Fruit fly (Drosophila melanogaster) Kc167 (cell line): Measurements from ENCODE around the gene spri.

ENCODE experiments used
- Myc ChIP-seq: fragments of >200 bp; optimal IDR thresholded peaks from 2 replicates; lab custom pipeline; 2017; ENCODE audit warnings: missing external identifiers
- Sin3A ChIP-seq: fragments of >200 bp; optimal IDR thresholded peaks from 2 replicates; lab custom pipeline; 2018; ENCODE audit warnings: missing external identifiers
- h ChIP-seq: fragments of >200 bp; optimal IDR thresholded peaks from 3 replicates; lab custom pipeline; 2018; ENCODE audit warnings: missing external identifiers
- insv ChIP-seq: fragments of >200 bp; optimal IDR thresholded peaks from 3 replicates; lab custom pipeline; 2018; ENCODE audit warnings: missing external identifiers
- psq ChIP-seq: fragments of >200 bp; optimal IDR thresholded peaks from 2 replicates; lab custom pipeline; 2017; ENCODE audit warnings: missing external identifiers
- ttk ChIP-seq: sonication (Bioruptor generic); optimal IDR thresholded peaks from 2 replicates; lab custom pipeline; 2017; ENCODE audit warnings: missing external identifiers

Gene spri

DNA sequence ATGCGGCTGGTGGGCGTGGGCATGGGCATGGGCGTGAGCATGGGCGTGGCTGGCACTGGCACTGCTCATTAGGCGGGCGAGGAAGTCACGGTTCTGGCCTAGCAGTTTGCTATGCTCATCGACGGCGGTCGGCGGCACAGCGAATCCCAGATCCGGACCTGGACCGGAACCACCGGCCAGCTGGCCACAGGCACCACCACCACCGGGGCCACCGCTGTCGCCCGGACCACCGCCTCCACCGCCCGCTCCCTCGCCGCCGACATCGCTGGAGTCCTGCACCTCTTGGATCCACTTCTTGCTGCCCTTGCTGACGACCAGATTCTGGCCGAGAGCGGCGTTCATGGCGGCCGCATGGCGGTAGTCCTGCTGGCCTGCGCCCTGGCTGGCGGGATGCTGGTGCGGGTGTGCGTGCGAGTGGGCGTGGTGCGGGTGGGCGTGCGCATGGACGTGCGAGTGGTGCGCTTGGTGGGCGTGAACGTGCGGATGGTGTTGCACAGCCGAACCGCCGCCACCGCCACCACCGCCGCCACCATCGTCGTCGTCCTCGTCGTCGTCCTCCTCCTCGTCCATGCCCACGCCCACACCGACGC lies 21.8 kb upstream of the spri start:
- no peak for TF ChIP-seq ttk (lab: Kevin White, UChicago)
- no peak for TF ChIP-seq Myc (lab: Kevin White, UChicago)
- TF ChIP-seq h (lab: Kevin White, UChicago), result no peak
- TF ChIP-seq Sin3A (lab: Kevin White, UChicago), result no peak
- no peak for TF ChIP-seq psq (lab: Kevin White, UChicago)
- TF ChIP-seq insv (lab: Kevin White, UChicago), result no peak

DNA sequence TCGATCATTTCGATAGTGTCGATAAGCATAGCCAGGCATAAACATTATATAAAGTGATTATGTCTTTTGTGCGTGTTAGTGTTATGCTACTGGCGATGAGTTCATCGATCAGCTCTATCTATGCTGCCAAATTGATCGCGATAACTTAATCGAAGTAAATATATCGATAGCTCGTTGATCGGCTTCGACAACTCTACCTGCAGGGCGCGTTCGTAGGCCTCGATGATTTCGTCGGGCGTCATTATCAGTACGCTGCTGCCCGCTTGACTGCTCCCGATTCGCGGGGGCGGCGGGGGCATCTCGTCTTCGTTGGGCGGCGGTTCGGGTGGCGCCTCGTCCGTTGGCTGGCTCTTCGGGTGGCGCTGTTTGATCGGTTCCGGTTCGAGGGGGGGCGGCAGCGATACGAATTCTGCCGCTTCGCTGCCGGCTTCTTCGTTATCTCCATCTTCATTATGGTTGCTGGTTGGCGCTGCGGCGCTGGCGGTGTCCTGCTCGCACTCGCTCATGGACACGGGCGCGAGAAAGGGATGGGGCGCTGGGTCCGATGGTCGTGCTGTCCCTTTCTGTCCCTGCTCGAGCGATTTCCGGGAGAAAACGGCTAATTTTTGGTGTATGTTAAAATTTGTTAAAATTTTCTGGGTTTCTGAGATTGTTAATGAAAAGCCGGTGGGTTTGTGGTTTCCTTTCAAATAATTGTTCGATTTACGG lies 17.0 kb upstream of the spri start, which contains the start of gene CG1628:
Gene CG1628 (minus strand): TSS at position 658 of the 708 bp plus-strand sequence.
- TF ChIP-seq h (lab: Kevin White, UChicago) (no peak), psq (lab: Kevin White, UChicago) (peak; percentile 28)

DNA sequence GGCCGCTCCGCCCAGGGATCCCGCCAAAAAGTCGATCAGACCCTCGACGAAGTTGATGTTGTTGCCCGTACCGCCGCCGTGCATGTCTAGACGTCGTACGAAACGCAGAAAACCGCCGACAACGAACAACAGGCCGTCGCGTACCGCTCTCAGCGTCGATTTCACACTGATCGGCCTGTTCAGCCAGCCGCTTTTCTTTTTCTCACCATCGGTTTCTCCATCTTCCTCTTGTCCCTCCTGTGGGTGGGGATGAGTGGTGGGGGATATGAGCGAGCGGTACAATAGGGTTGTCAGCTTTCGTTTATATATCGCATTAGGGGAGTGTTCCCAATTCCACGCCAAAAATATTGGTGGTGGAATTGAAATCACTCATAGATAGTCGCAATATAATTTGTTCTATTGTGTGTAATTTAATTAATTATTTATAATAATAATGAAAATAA lies 16.3 kb upstream of the spri start:
- TF ChIP-seq Myc (lab: Kevin White, UChicago), result no peak
- no peak for TF ChIP-seq Sin3A (lab: Kevin White, UChicago)
- TF ChIP-seq insv (lab: Kevin White, UChicago), result no peak
- no peak for TF ChIP-seq h (lab: Kevin White, UChicago)
- no peak for TF ChIP-seq psq (lab: Kevin White, UChicago)
- no peak for TF ChIP-seq ttk (lab: Kevin White, UChicago)

DNA sequence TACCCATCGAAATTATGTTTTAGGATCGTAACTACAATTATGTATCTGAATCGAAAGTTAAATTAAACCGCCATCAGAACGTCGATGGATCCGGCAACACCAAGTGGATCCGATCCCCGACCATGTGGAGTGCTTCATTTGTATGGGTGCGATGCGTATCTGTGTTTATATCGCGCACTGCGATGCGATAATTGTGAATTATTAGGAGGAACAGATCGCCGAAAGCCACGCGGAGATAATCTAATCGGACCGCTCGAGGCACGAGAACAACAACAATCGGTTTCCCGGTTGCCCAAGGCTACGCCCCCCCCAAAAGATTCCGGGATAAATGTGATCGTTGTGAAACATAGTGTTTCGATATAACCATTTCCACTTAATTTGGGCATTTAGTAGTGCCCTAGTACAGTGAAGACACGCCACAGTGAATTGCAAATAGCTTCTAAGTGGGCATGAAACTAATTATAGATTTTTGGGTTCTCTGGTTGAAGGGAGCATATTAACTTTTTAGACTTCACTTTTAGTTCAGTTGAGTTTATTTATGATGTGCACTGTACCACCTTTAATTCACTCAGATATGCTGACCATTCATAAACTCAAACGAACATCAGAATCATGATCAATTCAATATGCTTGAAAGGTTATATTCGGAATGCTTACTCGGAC lies 15.2 kb upstream of the spri start:
- no peak for TF ChIP-seq Sin3A (lab: Kevin White, UChicago)
- TF ChIP-seq psq (lab: Kevin White, UChicago), result no peak
- TF ChIP-seq h (lab: Kevin White, UChicago), result no peak
- TF ChIP-seq ttk (lab: Kevin White, UChicago), result no peak
- no peak for TF ChIP-seq insv (lab: Kevin White, UChicago)
- no peak for TF ChIP-seq Myc (lab: Kevin White, UChicago)

- TF ChIP-seq Myc (lab: Kevin White, UChicago) (no peak), h (lab: Kevin White, UChicago) (no peak), psq (lab: Kevin White, UChicago) (no peak), insv (lab: Kevin White, UChicago) (no peak), ttk (lab: Kevin White, UChicago) (no peak), Sin3A (lab: Kevin White, UChicago) (no peak)
Observed at dm6 chrX:10599318-10599717, 14.1 kb upstream of the spri start.

DNA sequence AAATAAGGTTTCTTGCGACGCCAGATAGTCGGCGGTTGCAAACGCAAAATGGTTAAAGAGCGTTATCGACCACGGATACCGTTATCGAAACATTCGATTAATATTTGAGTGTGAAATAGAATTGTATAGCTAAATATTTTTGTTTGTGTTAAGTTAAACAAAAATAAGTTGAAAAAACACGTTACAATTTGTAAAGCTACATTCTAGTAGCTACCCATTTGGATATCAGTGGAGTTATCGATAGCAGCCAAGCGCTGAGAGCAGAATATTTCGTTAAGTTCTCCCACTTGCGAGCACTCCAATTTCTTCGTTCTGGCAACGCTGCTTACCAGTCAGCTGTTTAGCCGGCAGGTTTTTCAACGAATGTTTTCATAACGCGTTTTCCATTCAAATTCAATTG lies 10.6 kb upstream of the spri start, which contains the start of the genes Hmr and CG2124:
Gene Hmr (minus strand): TSS at position 43 of the 400 bp plus-strand sequence.
Gene CG2124 (plus strand): TSS at position 310 of the 400 bp plus-strand sequence.
- TF ChIP-seq psq (lab: Kevin White, UChicago), result no peak
- TF ChIP-seq Sin3A (lab: Kevin White, UChicago), result no peak
- TF ChIP-seq ttk (lab: Kevin White, UChicago), result no peak
- no peak for TF ChIP-seq Myc (lab: Kevin White, UChicago)
- TF ChIP-seq h (lab: Kevin White, UChicago), result no peak
- no peak for TF ChIP-seq insv (lab: Kevin White, UChicago)

dm6 chrX:10588789-10589188 lies 3.6 kb upstream of the spri start, which contains the start of gene Rab9D:
TSS of gene Rab9D (plus strand) at chrX:10589089.
- TF ChIP-seq Myc (lab: Kevin White, UChicago) (no peak), psq (lab: Kevin White, UChicago) (no peak), insv (lab: Kevin White, UChicago) (no peak)

dm6 chrX:10587445-10587844 lies 2.2 kb upstream of the spri start:
- TF ChIP-seq Myc (lab: Kevin White, UChicago), result no peak
- TF ChIP-seq psq (lab: Kevin White, UChicago), result no peak
- no peak for TF ChIP-seq insv (lab: Kevin White, UChicago)
- no peak for TF ChIP-seq h (lab: Kevin White, UChicago)
- no peak for TF ChIP-seq Sin3A (lab: Kevin White, UChicago)
- no peak for TF ChIP-seq ttk (lab: Kevin White, UChicago)

dm6 chrX:10586173-10586572 lies 951 bp upstream of the spri start:
- TF ChIP-seq psq (lab: Kevin White, UChicago), result no peak
- TF ChIP-seq Sin3A (lab: Kevin White, UChicago), result no peak
- TF ChIP-seq h (lab: Kevin White, UChicago), result no peak
- TF ChIP-seq Myc (lab: Kevin White, UChicago), result no peak
- no peak for TF ChIP-seq ttk (lab: Kevin White, UChicago)
- TF ChIP-seq insv (lab: Kevin White, UChicago), result no peak

dm6 chrX:10584461-10584860 lies 761 bp downstream of the spri start:
- TF ChIP-seq insv (lab: Kevin White, UChicago) (no peak), Sin3A (lab: Kevin White, UChicago) (no peak), ttk (lab: Kevin White, UChicago) (no peak), h (lab: Kevin White, UChicago) (no peak), Myc (lab: Kevin White, UChicago) (no peak)

DNA sequence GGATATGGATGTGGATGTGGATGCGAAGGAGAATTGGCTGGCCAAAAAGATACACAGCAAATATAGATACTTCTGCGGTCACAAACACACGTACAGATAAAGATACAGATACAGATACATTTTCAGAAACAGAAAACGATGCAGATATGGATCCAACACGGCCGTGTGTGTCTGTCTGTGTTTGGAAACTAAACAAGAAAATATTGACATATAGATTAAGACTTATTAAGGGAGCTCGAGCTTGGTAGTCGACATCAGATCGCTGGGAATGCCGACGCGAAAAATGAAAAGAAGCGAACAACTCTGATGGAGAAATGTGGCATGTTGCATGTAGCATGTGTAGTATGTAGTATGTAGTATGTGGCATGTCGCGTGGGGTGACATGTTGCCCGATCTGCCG lies 3.2 kb downstream of the spri start:
- no peak for TF ChIP-seq Myc (lab: Kevin White, UChicago)
- TF ChIP-seq ttk (lab: Kevin White, UChicago), result no peak
- no peak for TF ChIP-seq psq (lab: Kevin White, UChicago)
- TF ChIP-seq Sin3A (lab: Kevin White, UChicago), result no peak
- no peak for TF ChIP-seq insv (lab: Kevin White, UChicago)
- no peak for TF ChIP-seq h (lab: Kevin White, UChicago)
